Fruit fly (Drosophila melanogaster): Measurements from ENCODE around the gene mrn.

mrn gene

DNA sequence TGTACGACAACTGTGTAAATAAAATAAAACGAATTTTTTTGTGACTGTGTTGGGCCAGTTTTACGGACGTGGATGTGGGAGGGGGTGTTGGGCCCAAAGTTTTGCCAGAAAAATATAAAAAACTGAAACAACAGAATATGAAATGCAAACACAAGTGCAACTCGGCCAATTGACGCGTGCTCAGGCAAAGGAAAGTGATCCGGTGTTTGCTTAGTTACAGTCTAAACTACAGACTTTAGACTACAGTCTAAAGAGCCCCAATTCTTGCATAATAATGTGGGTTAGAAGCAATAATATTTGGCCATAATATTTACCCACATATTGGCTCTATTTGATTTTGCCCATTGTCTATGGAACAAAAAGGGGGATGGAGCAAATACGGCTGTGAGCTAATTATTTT, 31.5 kb downstream of the mrn start:
- TF ChIP-seq CG8478 (optimal IDR thresholded peaks at IDR 0.05) (no peak), pan (optimal IDR thresholded peaks at IDR 0.05) (no peak), usp (GFP tag; optimal IDR thresholded peaks at IDR 0.05) (no peak), Dll (optimal IDR thresholded peaks at IDR 0.05) (no peak), psq (optimal IDR thresholded peaks at IDR 0.05) (no peak), EcR (GFP tag; optimal IDR thresholded peaks at IDR 0.05) (no peak)

DNA sequence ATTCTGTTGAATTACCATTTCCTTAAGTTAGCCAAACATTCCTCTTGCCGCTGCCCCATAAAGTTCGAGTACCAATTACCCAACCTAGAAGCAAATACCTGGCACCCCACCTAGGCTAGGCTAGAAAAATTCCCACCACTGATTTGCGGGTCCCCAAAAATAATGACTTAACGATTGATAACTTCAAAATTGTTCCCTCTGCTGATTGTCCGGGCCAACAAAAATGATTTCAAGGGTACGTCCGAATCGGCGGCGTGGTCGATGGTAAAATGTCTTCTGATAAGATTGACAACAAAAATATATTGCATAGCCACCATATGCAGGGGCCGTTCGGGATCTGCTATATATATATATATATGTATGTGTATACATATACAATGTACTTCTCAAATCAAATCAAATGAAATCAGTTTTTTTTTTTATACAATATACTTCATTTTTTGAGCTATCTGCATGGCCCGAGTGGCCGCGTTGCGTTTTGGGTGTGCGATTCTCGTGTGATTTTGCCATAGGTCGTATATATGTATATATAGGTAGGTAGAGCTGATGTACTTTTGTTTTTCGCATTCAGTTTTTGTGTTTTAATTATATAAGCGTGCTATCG, 33.0 kb downstream of the mrn start:
- TF ChIP-seq pan (optimal IDR thresholded peaks at IDR 0.05), result peak; percentile 32
- no peak for TF ChIP-seq EcR (GFP tag; optimal IDR thresholded peaks at IDR 0.05)
- no peak for TF ChIP-seq psq (optimal IDR thresholded peaks at IDR 0.05)

- TF ChIP-seq usp (GFP tag; optimal IDR thresholded peaks at IDR 0.05) (no peak), CG8478 (optimal IDR thresholded peaks at IDR 0.05) (no peak), psq (optimal IDR thresholded peaks at IDR 0.05) (no peak), pan (optimal IDR thresholded peaks at IDR 0.05) (no peak), EcR (GFP tag; optimal IDR thresholded peaks at IDR 0.05) (peak; percentile 69 to 76), Dll (optimal IDR thresholded peaks at IDR 0.05) (no peak)
Measured at dm6 chr3L:15544455-15545415, 35.6 kb downstream of the mrn start.

dm6 chr3L:15543467-15543866, 36.9 kb downstream of the mrn start:
- TF ChIP-seq psq (optimal IDR thresholded peaks at IDR 0.05) (no peak), usp (GFP tag; optimal IDR thresholded peaks at IDR 0.05) (no peak), Dll (optimal IDR thresholded peaks at IDR 0.05) (no peak), EcR (GFP tag; optimal IDR thresholded peaks at IDR 0.05) (no peak), CG8478 (optimal IDR thresholded peaks at IDR 0.05) (no peak), pan (optimal IDR thresholded peaks at IDR 0.05) (no peak)

- TF ChIP-seq usp (GFP tag; optimal IDR thresholded peaks at IDR 0.05), result no peak
- TF ChIP-seq Dll (optimal IDR thresholded peaks at IDR 0.05), result no peak
- TF ChIP-seq psq (optimal IDR thresholded peaks at IDR 0.05), result no peak
- TF ChIP-seq EcR (GFP tag; optimal IDR thresholded peaks at IDR 0.05), result no peak
- no peak for TF ChIP-seq pan (optimal IDR thresholded peaks at IDR 0.05)
- TF ChIP-seq CG8478 (optimal IDR thresholded peaks at IDR 0.05), result no peak
Measured at dm6 chr3L:15543049-15543448, 37.3 kb downstream of the mrn start.

dm6 chr3L:15541281-15541680, 39.1 kb downstream of the mrn start:
- no peak for TF ChIP-seq pan (optimal IDR thresholded peaks at IDR 0.05)
- no peak for TF ChIP-seq psq (optimal IDR thresholded peaks at IDR 0.05)
- TF ChIP-seq Dll (optimal IDR thresholded peaks at IDR 0.05), result no peak
- TF ChIP-seq EcR (GFP tag; optimal IDR thresholded peaks at IDR 0.05), result no peak
- no peak for TF ChIP-seq CG8478 (optimal IDR thresholded peaks at IDR 0.05)
- no peak for TF ChIP-seq usp (GFP tag; optimal IDR thresholded peaks at IDR 0.05)

DNA sequence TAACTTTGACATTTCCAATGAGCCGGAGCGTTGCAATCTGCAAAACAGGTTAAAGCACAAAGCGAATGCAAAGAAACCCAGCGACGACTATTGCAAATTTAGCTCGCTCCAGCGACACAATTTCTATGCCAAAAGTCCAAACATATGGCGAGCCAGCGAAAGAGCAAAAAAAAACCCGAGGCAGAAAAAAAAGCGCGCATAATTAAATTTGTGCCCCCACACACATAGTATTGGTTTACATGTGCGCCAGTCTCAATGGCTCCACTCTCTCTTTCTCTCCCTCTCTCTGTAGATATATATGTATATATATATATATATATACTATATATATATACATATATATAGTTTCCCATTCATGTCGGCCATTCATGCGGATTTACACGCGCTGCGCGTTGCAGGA, 39.7 kb downstream of the mrn start:
- TF ChIP-seq CG8478 (optimal IDR thresholded peaks at IDR 0.05) (no peak), usp (GFP tag; optimal IDR thresholded peaks at IDR 0.05) (no peak), EcR (GFP tag; optimal IDR thresholded peaks at IDR 0.05) (no peak), Dll (optimal IDR thresholded peaks at IDR 0.05) (no peak), pan (optimal IDR thresholded peaks at IDR 0.05) (no peak), psq (optimal IDR thresholded peaks at IDR 0.05) (no peak)

DNA sequence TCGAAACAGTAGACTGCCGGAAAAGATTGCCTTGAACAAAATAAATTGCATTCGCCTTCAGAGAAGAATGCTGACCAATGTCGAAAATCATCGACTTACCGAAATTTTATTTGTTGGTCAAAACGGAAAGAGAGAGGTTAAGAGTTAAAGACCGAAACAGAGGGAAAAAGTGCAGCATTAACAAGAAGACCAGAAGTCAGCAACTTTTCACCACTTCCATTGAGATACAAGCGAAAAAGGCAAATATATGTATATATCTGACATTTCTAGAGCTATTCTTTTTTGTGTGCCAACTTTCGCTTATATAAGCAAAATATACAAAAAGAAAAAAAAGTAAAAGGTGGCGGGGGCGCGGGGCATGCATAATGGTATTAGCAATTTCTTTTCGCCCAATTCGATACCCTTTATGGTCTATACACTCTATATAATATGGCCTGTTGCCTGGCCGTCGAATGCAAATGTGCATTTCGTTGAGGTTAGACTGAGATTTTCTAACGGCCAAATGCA, 40.4 kb downstream of the mrn start:
- TF ChIP-seq EcR (GFP tag; optimal IDR thresholded peaks at IDR 0.05), result no peak
- TF ChIP-seq Dll (optimal IDR thresholded peaks at IDR 0.05), result no peak
- TF ChIP-seq usp (GFP tag; optimal IDR thresholded peaks at IDR 0.05), result no peak
- TF ChIP-seq psq (optimal IDR thresholded peaks at IDR 0.05), result no peak
- TF ChIP-seq pan (optimal IDR thresholded peaks at IDR 0.05), result no peak
- TF ChIP-seq CG8478 (optimal IDR thresholded peaks at IDR 0.05), result no peak

dm6 chr3L:15538582-15539490, 41.5 kb downstream of the mrn start:
- TF ChIP-seq usp (GFP tag; optimal IDR thresholded peaks at IDR 0.05) (no peak), pan (optimal IDR thresholded peaks at IDR 0.05) (no peak), psq (optimal IDR thresholded peaks at IDR 0.05) (no peak), Dll (optimal IDR thresholded peaks at IDR 0.05) (no peak), EcR (GFP tag; optimal IDR thresholded peaks at IDR 0.05) (no peak), CG8478 (optimal IDR thresholded peaks at IDR 0.05) (no peak)

dm6 chr3L:15537916-15538581, 42.3 kb downstream of the mrn start:
- no peak for TF ChIP-seq psq (optimal IDR thresholded peaks at IDR 0.05)
- TF ChIP-seq CG8478 (optimal IDR thresholded peaks at IDR 0.05), result no peak
- TF ChIP-seq EcR (GFP tag; optimal IDR thresholded peaks at IDR 0.05), result peak in 1 of 2 experiments; percentile 19
- no peak for TF ChIP-seq Dll (optimal IDR thresholded peaks at IDR 0.05)
- TF ChIP-seq usp (GFP tag; optimal IDR thresholded peaks at IDR 0.05), result no peak

dm6 chr3L:15536550-15536949, 43.8 kb downstream of the mrn start:
- no peak for TF ChIP-seq usp (GFP tag; optimal IDR thresholded peaks at IDR 0.05)
- TF ChIP-seq Dll (optimal IDR thresholded peaks at IDR 0.05), result no peak
- peak; percentile 1 for TF ChIP-seq pan (optimal IDR thresholded peaks at IDR 0.05)

Measured in whole organism.